Worm (Caenorhabditis elegans) whole organism, midembryonic: ENCODE measurements around the gene ugt-20.
"Not testable (repeated sequence)": the region's sequence is repeated elsewhere in the genome, so short reads cannot be mapped to it uniquely, and the experiment has no call there.

ENCODE experiments used
- T22C8.4 ChIP-seq: fragments of 200-800 bp; sonication (Bioruptor generic); IDR thresholded peaks from 2 replicates; pipeline ENCODE4 v1.3.6; 2022; ENCODE audit warnings: missing genetic modification characterization, missing compliant biosample characterization
- cog-1 ChIP-seq: sonication (generic microtip); optimal IDR thresholded peaks from 2 replicates; lab custom pipeline; 2016; ENCODE audit warnings: missing genetic modification characterization, missing compliant biosample characterization
- flt-1 ChIP-seq: fragments of 200-800 bp; sonication (Bioruptor generic); IDR thresholded peaks from 2 replicates; pipeline ENCODE4 v1.3.6; 2022; ENCODE audit warnings: missing genetic modification characterization, missing compliant biosample characterization
- klf-2 ChIP-seq: fragments of 200-800 bp; sonication (Bioruptor generic); conservative IDR thresholded peaks from 2 replicates; pipeline ENCODE4 v1.3.6; 2022; ENCODE audit warnings: missing genetic modification reagents, missing genetic modification characterization, missing compliant biosample characterization
- med-1 ChIP-seq: sonication (generic microtip); optimal IDR thresholded peaks from 2 replicates; lab custom pipeline; 2017; ENCODE audit warnings: missing genetic modification characterization, mild to moderate bottlenecking, missing compliant biosample characterization, antibody characterized with exemption, missing genetic modification reagents; ENCODE audit not compliant: insufficient read depth
- ref-1 ChIP-seq: fragments of 200-800 bp; sonication (Bioruptor generic); conservative IDR thresholded peaks from 2 replicates; pipeline ENCODE4 v1.3.6; 2022; ENCODE audit warnings: missing genetic modification reagents, missing genetic modification characterization, missing compliant biosample characterization
- tab-1 ChIP-seq: fragments of 200-800 bp; sonication (Bioruptor generic); IDR thresholded peaks from 2 replicates; pipeline ENCODE4 v1.3.6; 2022; ENCODE audit warnings: missing genetic modification characterization, missing compliant biosample characterization
- ztf-23 ChIP-seq: fragments of 200-800 bp; sonication (Bioruptor generic); IDR thresholded peaks from 2 replicates; pipeline ENCODE4 v1.3.6; 2022; ENCODE audit warnings: missing genetic modification reagents, missing genetic modification characterization, missing compliant biosample characterization
- ztf-29 ChIP-seq: fragments of 200-800 bp; sonication (Bioruptor generic); IDR thresholded peaks from 2 replicates; pipeline ENCODE4 v1.3.6; 2022; ENCODE audit warnings: missing genetic modification reagents, missing genetic modification characterization, missing compliant biosample characterization

The ugt-20 gene

DNA sequence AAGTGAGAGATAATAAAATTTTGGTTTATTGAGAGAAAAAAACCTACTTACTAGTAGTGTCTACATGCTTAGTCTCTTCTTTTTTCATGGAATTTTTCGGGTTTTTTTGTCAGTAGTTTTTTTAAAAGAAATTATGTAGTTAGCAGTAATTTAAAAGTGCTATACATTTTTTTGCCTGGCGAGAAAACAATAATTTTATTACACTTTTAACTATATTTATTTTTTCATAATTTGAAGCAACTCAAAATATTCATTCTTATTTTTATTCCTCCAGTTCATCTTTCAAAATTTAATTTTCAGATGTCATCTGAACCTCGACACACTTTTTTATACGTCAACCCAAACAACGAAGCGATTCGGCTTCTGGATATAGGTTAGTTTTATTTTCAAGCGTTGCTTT is 42.7 kb downstream of the ugt-20 start, which contains the start of gene kcc-2:
kcc-2 (plus strand) TSS at position 301 of the 400 bp plus-strand sequence.
- no peak for TF ChIP-seq ztf-23 (GFP tag; lab: Robert Waterston, UW)
- no peak for TF ChIP-seq med-1 (GFP tag; lab: Kevin White, UChicago)
- no peak for TF ChIP-seq klf-2 (GFP tag; lab: Robert Waterston, UW)
- TF ChIP-seq flt-1 (GFP tag; lab: Robert Waterston, UW), result no peak
- TF ChIP-seq cog-1 (tag; lab: Kevin White, UChicago), result no peak
- TF ChIP-seq tab-1, result no peak
- no peak for TF ChIP-seq ref-1 (GFP tag; lab: Robert Waterston, UW)
- no peak for TF ChIP-seq ztf-29
- TF ChIP-seq T22C8.4 (GFP tag; lab: Robert Waterston, UW), result no peak

DNA sequence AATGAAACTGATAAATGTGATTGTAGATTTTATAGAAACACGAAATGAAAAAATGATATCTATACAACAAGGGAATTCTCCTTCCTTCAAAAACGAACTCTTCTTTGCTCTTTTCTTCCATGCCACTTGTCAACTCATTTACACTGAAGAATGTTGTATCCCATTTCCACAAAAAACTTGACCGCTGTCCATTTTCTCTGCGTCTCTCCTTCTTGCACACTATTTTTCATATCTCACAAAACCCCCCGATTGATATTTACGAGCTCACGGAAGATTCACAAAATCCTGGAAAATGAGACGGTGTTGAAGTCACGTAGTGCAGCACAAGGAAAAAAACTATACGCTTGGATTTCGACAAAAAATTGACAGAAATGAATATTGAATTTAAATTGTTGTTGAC is 48.3 kb downstream of the ugt-20 start:
- TF ChIP-seq klf-2 (GFP tag; lab: Robert Waterston, UW) (no peak), T22C8.4 (GFP tag; lab: Robert Waterston, UW) (no peak), med-1 (GFP tag; lab: Kevin White, UChicago) (no peak), ztf-23 (GFP tag; lab: Robert Waterston, UW) (no peak), cog-1 (tag; lab: Kevin White, UChicago) (no peak), ztf-29 (no peak), tab-1 (no peak), ref-1 (GFP tag; lab: Robert Waterston, UW) (no peak), flt-1 (GFP tag; lab: Robert Waterston, UW) (no peak)

DNA sequence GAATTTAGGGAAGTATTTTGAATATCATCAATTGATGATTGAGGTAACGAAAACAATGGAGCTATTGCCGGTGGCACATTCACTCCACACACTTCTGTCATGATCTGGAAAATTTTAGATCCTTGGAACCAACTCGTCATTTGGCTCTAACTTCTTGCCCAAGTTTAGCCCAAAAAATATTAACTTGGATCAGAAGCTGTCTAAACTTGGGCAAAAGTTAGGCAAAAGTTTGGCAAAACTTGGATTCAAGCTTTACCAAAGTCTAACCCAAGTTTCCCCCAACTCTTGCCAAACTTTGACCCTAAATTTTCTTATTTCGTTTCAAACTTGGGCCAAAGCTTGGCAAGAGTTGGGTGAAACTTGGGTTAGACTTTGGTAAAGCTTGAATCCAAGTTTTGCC is 49.9 kb downstream of the ugt-20 start, which contains the start of gene pqn-22:
pqn-22 (minus strand) TSS at position 101 of the 400 bp plus-strand sequence.
- TF ChIP-seq cog-1 (tag; lab: Kevin White, UChicago); flt-1 (GFP tag; lab: Robert Waterston, UW); klf-2 (GFP tag; lab: Robert Waterston, UW): not testable (repeated sequence)

DNA sequence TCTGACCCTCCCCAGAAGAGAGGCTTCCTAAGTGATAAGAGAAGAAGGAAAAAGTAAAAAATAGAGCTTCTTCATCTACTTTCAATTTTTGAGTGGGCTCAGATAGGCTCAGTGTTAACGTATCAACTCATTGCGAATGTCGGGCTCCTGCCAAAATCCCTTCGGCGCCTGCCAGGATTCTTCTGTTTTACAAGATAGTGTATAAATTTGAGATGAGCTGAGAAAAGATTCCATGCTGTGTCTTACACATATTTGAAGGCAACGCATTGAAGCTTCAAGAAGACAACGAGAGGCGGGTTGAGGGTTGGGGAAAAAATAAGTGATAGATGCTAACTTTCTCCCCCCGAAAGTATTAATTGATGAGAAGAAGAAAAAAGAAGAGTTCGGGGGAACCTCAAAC is 51.0 kb downstream of the ugt-20 start:
- TF ChIP-seq ref-1 (GFP tag; lab: Robert Waterston, UW) (no peak), ztf-29 (no peak), ztf-23 (GFP tag; lab: Robert Waterston, UW) (no peak), med-1 (GFP tag; lab: Kevin White, UChicago) (no peak), klf-2 (GFP tag; lab: Robert Waterston, UW) (no peak), cog-1 (tag; lab: Kevin White, UChicago) (no peak), flt-1 (GFP tag; lab: Robert Waterston, UW) (no peak), tab-1 (no peak), T22C8.4 (GFP tag; lab: Robert Waterston, UW) (no peak)
